Worm (Caenorhabditis elegans): ENCODE measurements around the gene Y39F10C.1.

Y39F10C.1 gene

DNA sequence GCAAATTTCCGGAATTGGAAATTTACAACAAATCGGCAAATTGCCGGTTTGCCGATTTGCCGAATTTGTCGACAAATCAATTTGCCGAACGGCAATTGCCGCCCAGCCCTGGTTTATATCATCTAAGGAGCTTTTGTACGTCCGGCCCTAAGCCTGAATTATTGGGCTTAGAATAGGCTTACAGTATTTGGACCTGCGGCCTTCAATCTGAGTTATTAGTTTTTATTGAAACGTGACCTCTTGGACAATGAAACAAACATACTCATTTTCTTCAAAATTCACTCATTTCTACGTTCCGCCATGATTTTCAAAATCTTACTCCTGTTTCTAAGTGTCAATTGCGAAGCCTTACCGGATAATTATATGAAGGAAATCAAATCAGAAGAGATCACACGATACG lies at the start of gene Y39F10C.1:
Gene Y39F10C.1, plus strand, starts transcription at position 301 of the 400 bp plus-strand sequence.
- TF ChIP-seq nfya-2 (GFP tag; IDR thresholded peaks at IDR 0.05) (no peak), akir-1 (GFP tag; optimal IDR thresholded peaks at IDR 0.05) (no peak), F55B11.4 (tag; optimal IDR thresholded peaks at IDR 0.05; ENCODE audit: borderline replicate concordance, insufficient read depth) (no peak), ceh-79 (tag; optimal IDR thresholded peaks at IDR 0.05) (no peak), snpc-1.3 (tag; optimal IDR thresholded peaks at IDR 0.05; ENCODE audit: insufficient read depth) (no peak), hmg-20 (GFP tag; IDR thresholded peaks at IDR 0.05) (no peak)

DNA sequence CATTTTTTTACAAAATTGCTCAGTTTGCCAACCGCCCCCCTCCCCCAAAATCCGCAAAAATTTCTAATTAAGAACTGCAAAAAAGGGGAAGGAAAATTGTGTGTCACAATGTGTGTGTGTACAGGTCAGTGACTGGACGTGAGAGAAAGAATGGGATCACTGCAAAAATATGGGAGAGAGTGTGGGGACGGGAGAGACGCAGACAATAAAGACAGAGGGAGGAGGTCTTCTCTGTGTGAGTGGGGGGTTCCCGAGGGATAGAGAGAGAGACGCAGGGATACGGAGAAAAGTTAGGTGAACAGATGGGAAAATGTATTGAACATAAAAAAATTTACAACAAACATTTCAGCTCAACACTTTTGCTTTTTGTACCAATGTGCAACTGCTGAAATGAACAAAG lies 49.5 kb upstream of the Y39F10C.1 start:
- TF ChIP-seq C06A6.2 (GFP tag; conservative IDR thresholded peaks at IDR 0.05) (no peak), lsl-1 (GFP tag; optimal IDR thresholded peaks at IDR 0.05) (no peak), K12H6.12 (tag; optimal IDR thresholded peaks at IDR 0.05) (peak; percentile 24), madf-6 (GFP tag; IDR thresholded peaks at IDR 0.05) (no peak), zfh-2 (GFP tag; conservative IDR thresholded peaks at IDR 0.05) (peak; percentile 57; the same call in 1 of the 2 replicates), B0035.1 (tag; optimal IDR thresholded peaks at IDR 0.05) (no peak), F33H1.4 (GFP tag; IDR thresholded peaks at IDR 0.05) (no peak), die-1 (tag; optimal IDR thresholded peaks at IDR 0.05) (no peak), egrh-3 (GFP tag; IDR thresholded peaks at IDR 0.05) (peak; percentile 20; the same call in 1 of the 2 replicates), ztf-18 (tag; optimal IDR thresholded peaks at IDR 0.05) (no peak), hmg-1.2 (GFP tag; IDR thresholded peaks at IDR 0.05) (peak; percentile 93), aptf-3 (GFP tag; IDR thresholded peaks at IDR 0.05) (no peak), sdz-38 (tag; optimal IDR thresholded peaks at IDR 0.05) (no peak)

DNA sequence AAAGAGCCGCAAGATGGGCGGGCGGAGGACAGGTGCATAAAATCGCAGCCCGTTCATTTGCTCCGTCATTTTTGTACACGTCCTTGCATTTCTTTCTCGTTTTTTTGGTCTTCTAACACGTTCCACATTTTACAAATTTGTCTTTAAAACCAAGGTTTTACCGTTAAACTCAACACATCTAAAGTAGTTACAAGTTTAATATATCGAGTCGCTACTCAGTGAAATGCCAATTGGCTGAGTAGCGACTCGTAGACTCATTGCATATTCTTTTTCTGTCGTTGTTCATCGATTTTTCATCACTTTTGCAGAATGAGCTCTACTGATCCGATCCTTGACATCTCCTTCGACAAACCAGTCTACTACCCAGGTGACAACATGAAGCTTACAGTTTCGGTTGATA lies 48.2 kb upstream of the Y39F10C.1 start, which contains the start of gene arrd-1:
Gene arrd-1, plus strand, starts transcription at position 301 of the 400 bp plus-strand sequence.
- TF ChIP-seq hlh-12 (tag; optimal IDR thresholded peaks at IDR 0.05) (no peak), Y53G8AR.9 (GFP tag; conservative IDR thresholded peaks at IDR 0.05) (no peak), ceh-79 (tag; optimal IDR thresholded peaks at IDR 0.05) (no peak), B0261.1 (tag; optimal IDR thresholded peaks at IDR 0.05) (no peak), lin-40 (tag; optimal IDR thresholded peaks at IDR 0.05) (no peak), aptf-3 (GFP tag; IDR thresholded peaks at IDR 0.05) (no peak), ztf-22 (GFP tag; optimal IDR thresholded peaks at IDR 0.05) (no peak)

DNA sequence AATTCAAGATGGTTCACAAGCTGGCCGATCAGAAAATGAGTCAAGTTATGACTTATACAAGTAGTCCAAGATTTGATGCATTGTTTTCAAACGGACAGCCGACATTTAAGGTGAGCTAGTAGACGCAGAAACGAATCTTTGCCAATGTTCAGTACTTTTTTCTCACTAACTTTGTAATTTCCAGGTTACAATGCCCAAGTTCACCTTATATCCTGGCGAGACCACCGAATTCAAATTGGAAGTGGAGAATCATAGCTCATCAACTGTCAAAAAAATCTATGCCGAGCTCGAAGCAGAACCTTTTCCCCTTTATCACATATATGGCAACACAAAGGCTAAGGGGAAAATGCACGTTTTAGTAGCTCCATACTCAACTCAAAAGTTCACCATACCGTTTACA lies 47.5 kb upstream of the Y39F10C.1 start:
- no peak for TF ChIP-seq aptf-2 (GFP tag; conservative IDR thresholded peaks at IDR 0.05)
- no peak for TF ChIP-seq let-526 (GFP tag; IDR thresholded peaks at IDR 0.05)
- no peak for TF ChIP-seq egrh-3 (GFP tag; IDR thresholded peaks at IDR 0.05)
- no peak for TF ChIP-seq bed-1 (GFP tag; IDR thresholded peaks at IDR 0.05)
- TF ChIP-seq unc-130 (GFP tag; optimal IDR thresholded peaks at IDR 0.05), result no peak
- TF ChIP-seq dpl-1 (GFP tag; optimal IDR thresholded peaks at IDR 0.05), result no peak
- TF ChIP-seq C17E4.6 (GFP tag; IDR thresholded peaks at IDR 0.05), result no peak
- no peak for TF ChIP-seq ceh-91 (GFP tag; IDR thresholded peaks at IDR 0.05)
- no peak for TF ChIP-seq attf-3 (GFP tag; conservative IDR thresholded peaks at IDR 0.05)
- TF ChIP-seq lir-1 (GFP tag; conservative IDR thresholded peaks at IDR 0.05), result no peak
- no peak for TF ChIP-seq pbrm-1 (GFP tag; IDR thresholded peaks at IDR 0.05)
